Worm (Caenorhabditis elegans) whole organism, L4/young adult: Measurements from ENCODE around the gene gbf-1.

ENCODE experiments used
- W03F9.2 ChIP-seq: fragments of 150-350 bp; optimal IDR thresholded peaks from 2 replicates; lab custom pipeline; 2014; ENCODE audit warnings: missing biosample characterization, missing genetic modification characterization
- dao-5 ChIP-seq: sonication (generic microtip); optimal IDR thresholded peaks from 2 replicates; lab custom pipeline; 2016; ENCODE audit warnings: missing genotype, missing genetic modification characterization, moderate library complexity, missing compliant biosample characterization
- him-1 ChIP-seq: sonication (generic microtip); optimal IDR thresholded peaks from 2 replicates; lab custom pipeline; 2016; ENCODE audit warnings: missing genotype, missing genetic modification reagents, missing genetic modification characterization, missing compliant biosample characterization

The gbf-1 gene

ce11 chrIII:11708722-11709121, 64.8 kb downstream of the gbf-1 start, which contains the start of gene Y41C4A.8:
Gene Y41C4A.8, minus strand, starts transcription at chrIII:11708822.
- TF ChIP-seq him-1 (no peak), dao-5 (tag; lab: Kevin White, UChicago) (no peak), W03F9.2 (no peak)

- TF ChIP-seq W03F9.2: no peak
- no peak for TF ChIP-seq him-1
- TF ChIP-seq dao-5 (tag; lab: Kevin White, UChicago): no peak
These were observed 66.8 kb downstream of the gbf-1 start, which contains the start of gene col-96 for ce11 chrIII:11706665-11707064. Gene col-96, minus strand, starts transcription at chrIII:11706765.

ce11 chrIII:11705930-11706329, 67.6 kb downstream of the gbf-1 start:
- no peak for TF ChIP-seq W03F9.2
- TF ChIP-seq him-1: no peak
- TF ChIP-seq dao-5 (tag; lab: Kevin White, UChicago): no peak

- TF ChIP-seq dao-5 (tag; lab: Kevin White, UChicago) (no peak), him-1 (no peak), W03F9.2 (no peak)
These were observed 69.0 kb downstream of the gbf-1 start for ce11 chrIII:11704377-11704978.

ce11 chrIII:11703776-11704093, 69.7 kb downstream of the gbf-1 start, which contains the start of gene col-95:
Gene col-95, plus strand, starts transcription at chrIII:11703994.
- TF ChIP-seq dao-5 (tag; lab: Kevin White, UChicago) (no peak), him-1 (no peak), W03F9.2 (no peak)

ce11 chrIII:11703006-11703775, 70.3 kb downstream of the gbf-1 start:
- TF ChIP-seq dao-5 (tag; lab: Kevin White, UChicago): no peak
- TF ChIP-seq W03F9.2: no peak
- TF ChIP-seq him-1: no peak

- TF ChIP-seq him-1 (no peak), dao-5 (tag; lab: Kevin White, UChicago) (no peak), W03F9.2 (no peak)
These were observed 71.6 kb downstream of the gbf-1 start for ce11 chrIII:11701863-11702262.
